Worm (Caenorhabditis elegans): Measurements from ENCODE around the gene scl-1.

DNA sequence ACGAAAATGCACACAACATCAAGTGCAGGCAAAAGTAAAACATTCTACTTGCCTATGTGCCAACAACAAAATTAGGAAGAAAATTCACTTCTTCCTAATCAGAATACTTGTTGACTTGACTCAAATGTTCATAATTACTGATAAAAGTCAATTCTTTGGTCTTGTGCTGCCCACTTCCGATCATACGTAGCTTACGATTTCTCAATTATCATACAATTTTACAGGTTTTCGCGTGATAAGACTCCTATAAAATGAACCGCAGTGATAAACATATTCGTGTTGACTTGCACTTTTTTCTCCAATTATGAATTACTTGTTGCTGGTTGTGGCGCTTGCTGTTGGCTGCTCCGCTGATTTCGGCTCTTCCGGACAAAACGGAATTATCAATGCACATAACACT is 1.3 kb downstream of the scl-1 start, which contains the start of gene scl-2:
- TF ChIP-seq ztf-23 (GFP tag; IDR thresholded peaks at IDR 0.05): no peak
- TF ChIP-seq flt-1 (GFP tag; IDR thresholded peaks at IDR 0.05): no peak
- TF ChIP-seq klf-2 (GFP tag; conservative IDR thresholded peaks at IDR 0.05): no peak

Data from whole organism, midembryonic.